Fruit fly (Drosophila melanogaster): ENCODE measurements around the gene CG7394.

Gene CG7394

DNA sequence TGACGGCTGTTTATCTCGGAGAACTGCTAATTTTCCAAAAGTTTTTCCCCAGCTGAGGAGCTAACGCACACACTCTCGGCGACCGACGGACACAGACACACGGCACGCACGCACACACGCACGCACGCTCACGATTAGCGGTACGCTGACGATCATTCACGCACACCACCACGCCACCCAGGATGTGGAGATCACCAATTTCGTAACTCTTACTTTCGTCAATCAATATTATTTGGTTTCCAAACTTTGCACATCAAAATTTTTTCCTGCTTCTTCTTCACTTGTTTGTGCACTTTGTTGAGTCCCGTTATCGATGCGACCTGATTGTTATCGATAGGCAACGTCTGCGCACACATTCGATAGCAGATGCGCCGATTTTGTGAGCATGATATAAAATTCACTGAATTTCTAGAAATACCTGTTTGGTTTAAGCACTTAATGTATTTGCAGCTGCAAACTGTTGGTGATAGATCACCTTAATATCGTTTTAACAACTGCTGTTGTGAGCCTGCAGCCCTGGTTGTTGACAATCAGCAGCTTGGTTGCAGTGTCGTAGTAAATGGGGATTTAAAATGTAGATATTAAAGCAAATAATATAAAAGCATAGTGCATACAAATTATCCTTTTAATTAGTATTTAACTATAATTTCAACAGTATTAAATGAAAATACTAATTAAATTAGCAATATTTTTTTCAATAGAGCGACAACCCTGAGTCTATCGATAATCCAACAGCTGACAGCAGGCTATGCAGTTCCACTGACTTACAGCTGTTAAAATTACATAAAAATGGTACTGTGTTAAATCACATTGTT lies at the start of gene CG7394, which contains the start of gene Mob2 (continued):
- peak; percentile 86 for TF ChIP-seq tup (GFP tag; optimal IDR thresholded peaks at IDR 0.05)
- TF ChIP-seq jumu (GFP tag; optimal IDR thresholded peaks at IDR 0.05), result peak; percentile 74
- TF ChIP-seq nau (GFP tag; optimal IDR thresholded peaks at IDR 0.05), result peak; percentile 63
- TF ChIP-seq Eip74EF (GFP tag; optimal IDR thresholded peaks at IDR 0.05), result peak in 1 of 2 experiments; percentile 70
- TF ChIP-seq bab2 (GFP tag; optimal IDR thresholded peaks at IDR 0.05), result peak; percentile 88
- TF ChIP-seq pnt (GFP tag; optimal IDR thresholded peaks at IDR 0.05), result peak; percentile 37
- TF ChIP-seq ranshi (GFP tag; IDR thresholded peaks at IDR 0.05), result peak; percentile 94
- peak; percentile 94 for TF ChIP-seq CG12769 (tag; optimal IDR thresholded peaks at IDR 0.05)
- TF ChIP-seq CG1603 (tag; optimal IDR thresholded peaks at IDR 0.05), result peak; percentile 78
- TF ChIP-seq hkb (optimal IDR thresholded peaks at IDR 0.05), result no peak
- peak; percentile 91 for TF ChIP-seq hkb (GFP tag; IDR thresholded peaks at IDR 0.05)
- TF ChIP-seq corto (GFP tag; optimal IDR thresholded peaks at IDR 0.05), result peak; percentile 43
- peak; percentile 80 for TF ChIP-seq zfh2 (GFP tag; optimal IDR thresholded peaks at IDR 0.05)
- TF ChIP-seq sisA (GFP tag; IDR thresholded peaks at IDR 0.05), result peak; percentile 90
- TF ChIP-seq CG6683 (GFP tag; optimal IDR thresholded peaks at IDR 0.05), result peak; percentile 63
- peak; percentile 88 to 92 for TF ChIP-seq Hr51 (GFP tag; optimal IDR thresholded peaks at IDR 0.05)
- TF ChIP-seq jing (GFP tag; optimal IDR thresholded peaks at IDR 0.05), result peak; percentile 75
- no peak for TF ChIP-seq CG6854 (GFP tag; optimal IDR thresholded peaks at IDR 0.05)
- no peak for TF ChIP-seq usp (GFP tag; optimal IDR thresholded peaks at IDR 0.05)
- TF ChIP-seq sna (GFP tag; IDR thresholded peaks at IDR 0.05; ENCODE audit: partially characterized antibody), result peak; percentile 86
- TF ChIP-seq hb (GFP tag; IDR thresholded peaks at IDR 0.05; ENCODE audit: partially characterized antibody), result peak; percentile 60; the same call in 2 of the 3 replicates
- peak; percentile 77 for TF ChIP-seq ssp (GFP tag; IDR thresholded peaks at IDR 0.05)
- TF ChIP-seq CG13775 (GFP tag; optimal IDR thresholded peaks at IDR 0.05), result peak; percentile 94
- TF ChIP-seq tio (GFP tag; optimal IDR thresholded peaks at IDR 0.05), result peak; percentile 87
- TF ChIP-seq CG3847 (GFP tag; IDR thresholded peaks at IDR 0.05), result peak; percentile 89
- TF ChIP-seq CG17568 (GFP tag; optimal IDR thresholded peaks at IDR 0.05), result peak; percentile 74
- TF ChIP-seq HLHmδ (GFP tag; optimal IDR thresholded peaks at IDR 0.05), result no peak
- TF ChIP-seq nerfin-2 (GFP tag; IDR thresholded peaks at IDR 0.05; ENCODE audit: partially characterized antibody), result peak; percentile 90
- peak; percentile 76 for TF ChIP-seq chm (GFP tag; IDR thresholded peaks at IDR 0.05)
- peak; percentile 79 for TF ChIP-seq zen (tag; optimal IDR thresholded peaks at IDR 0.05)
- peak; percentile 90 for TF ChIP-seq bcd (GFP tag; optimal IDR thresholded peaks at IDR 0.05)
- peak; percentile 81 for TF ChIP-seq CG14667 (GFP tag; IDR thresholded peaks at IDR 0.05)
- TF ChIP-seq CG3163 (GFP tag; optimal IDR thresholded peaks at IDR 0.05), result peak; percentile 66
- TF ChIP-seq psq (GFP tag; optimal IDR thresholded peaks at IDR 0.05), result peak; percentile 64
- peak; percentile 81 for TF ChIP-seq MBD-R2 (GFP tag; IDR thresholded peaks at IDR 0.05)
- TF ChIP-seq C15 (GFP tag; IDR thresholded peaks at IDR 0.05), result peak; percentile 27; the same call in 1 of the 3 replicates
- peak; percentile 76 for TF ChIP-seq Nf-YA (GFP tag; IDR thresholded peaks at IDR 0.05)
- TF ChIP-seq Hmx (GFP tag; optimal IDR thresholded peaks at IDR 0.05), result peak; percentile 82
- peak; percentile 88 for TF ChIP-seq CG13123 (GFP tag; optimal IDR thresholded peaks at IDR 0.05)
- peak; percentile 73 for TF ChIP-seq nerfin-1 (tag; optimal IDR thresholded peaks at IDR 0.05)
- peak; percentile 44 for TF ChIP-seq sqz (GFP tag; optimal IDR thresholded peaks at IDR 0.05)
- TF ChIP-seq cato (GFP tag; optimal IDR thresholded peaks at IDR 0.05; ENCODE audit: borderline replicate concordance), result peak; percentile 82
- peak; percentile 98 for TF ChIP-seq Med (GFP tag)
- TF ChIP-seq insv (GFP tag; optimal IDR thresholded peaks at IDR 0.05), result peak in 1 of 2 experiments; percentile 64
- peak; percentile 48 for TF ChIP-seq Usf (GFP tag; optimal IDR thresholded peaks at IDR 0.05)
- TF ChIP-seq sens (GFP tag), result peak; percentile 97
- TF ChIP-seq her (GFP tag; optimal IDR thresholded peaks at IDR 0.05), result peak; percentile 46
- TF ChIP-seq ken (GFP tag; IDR thresholded peaks at IDR 0.05), result peak; percentile 93

Data from whole organism, embryonic.